Worm (Caenorhabditis elegans) whole organism, young adult: ENCODE results near the gene C26B2.2.

Experiments
- B0035.1 ChIP-seq: sonication (generic microtip); optimal IDR thresholded peaks from 2 replicates; lab custom pipeline; 2016; ENCODE audit warnings: missing genetic modification characterization, mild to moderate bottlenecking, missing compliant biosample characterization, missing genotype, missing genetic modification reagents
- F22D6.2 ChIP-seq: sonication (generic microtip); optimal IDR thresholded peaks from 2 replicates; lab custom pipeline; 2016; ENCODE audit warnings: mild to moderate bottlenecking, missing genetic modification characterization, missing compliant biosample characterization
- F23B12.7 ChIP-seq: sonication (generic microtip); optimal IDR thresholded peaks from 2 replicates; lab custom pipeline; 2017; ENCODE audit warnings: missing genetic modification characterization, mild to moderate bottlenecking, missing compliant biosample characterization, antibody characterized with exemption, moderate library complexity; ENCODE audit not compliant: insufficient read depth
- F52B5.7 ChIP-seq: sonication (generic microtip); optimal IDR thresholded peaks from 2 replicates; lab custom pipeline; 2016; ENCODE audit warnings: mild to moderate bottlenecking, missing genetic modification characterization, missing compliant biosample characterization
- F57C9.4 ChIP-seq: sonication (generic microtip); optimal IDR thresholded peaks from 2 replicates; lab custom pipeline; 2017; ENCODE audit warnings: mild to moderate bottlenecking, missing genetic modification characterization, missing compliant biosample characterization
- K11D2.4 ChIP-seq: fragments of 200-800 bp; sonication (Bioruptor generic); IDR thresholded peaks from 2 replicates; pipeline ENCODE4 v1.3.6; 2022; ENCODE audit warnings: missing genetic modification reagents, missing genetic modification characterization, missing compliant biosample characterization
- Y53F4B.3 ChIP-seq: fragments of 200-800 bp; sonication (Bioruptor generic); IDR thresholded peaks from 2 replicates; pipeline ENCODE4 v1.3.6; 2022; ENCODE audit warnings: missing genetic modification reagents, missing genetic modification characterization, missing compliant biosample characterization
- Y95B8A.8 ChIP-seq: fragments of 200-800 bp; sonication (Bioruptor generic); IDR thresholded peaks from 2 replicates; pipeline ENCODE4 v1.3.6; 2022; ENCODE audit warnings: missing genetic modification reagents, missing genetic modification characterization, missing compliant biosample characterization
- aptf-3 ChIP-seq: fragments of 200-800 bp; sonication (Bioruptor generic); IDR thresholded peaks from 2 replicates; pipeline ENCODE4 v1.3.6; 2022; ENCODE audit warnings: missing genetic modification characterization, missing compliant biosample characterization
- atf-7 ChIP-seq: sonication (generic microtip); optimal IDR thresholded peaks from 2 replicates; lab custom pipeline; 2017; ENCODE audit warnings: mild to moderate bottlenecking, missing genetic modification characterization, missing compliant biosample characterization
- bed-1 ChIP-seq: fragments of 200-800 bp; sonication (Bioruptor generic); IDR thresholded peaks from 2 replicates; pipeline ENCODE4 v1.3.6; 2022; ENCODE audit warnings: missing genetic modification reagents, missing genetic modification characterization, missing compliant biosample characterization
- cebp-1 ChIP-seq, 2 experiments: fragments of 200-800 bp in 1 of 2; sonication (Bioruptor generic) in 1 of 2; sonication (generic microtip) in 1 of 2; IDR thresholded peaks in 1 of 2; optimal IDR thresholded peaks in 1 of 2; 2 replicates each; pipeline versions ENCODE4 v1.3.6 to Lab custom; 2017 to 2022; ENCODE audit warnings: missing compliant biosample characterization in 2 of 2, missing genetic modification characterization in 2 of 2, mild to moderate bottlenecking in 1 of 2, missing genetic modification reagents in 1 of 2, moderate library complexity in 1 of 2
- ceh-91 ChIP-seq: fragments of 200-800 bp; sonication (Bioruptor generic); IDR thresholded peaks from 2 replicates; pipeline ENCODE4 v1.3.6; 2022; ENCODE audit warnings: missing genetic modification reagents, missing genetic modification characterization, missing compliant biosample characterization
- dox-1 ChIP-seq: fragments of 200-800 bp; sonication (Bioruptor generic); IDR thresholded peaks from 2 replicates; pipeline ENCODE4 v1.3.6; 2022; ENCODE audit warnings: missing genetic modification reagents, missing genetic modification characterization, missing compliant biosample characterization
- ets-4 ChIP-seq: fragments of 200-800 bp; sonication (Bioruptor generic); optimal IDR thresholded peaks from 2 replicates; lab custom pipeline; 2018; ENCODE audit warnings: mild to moderate bottlenecking, missing genetic modification characterization, missing compliant biosample characterization
- gei-17 ChIP-seq: fragments of 200-800 bp; sonication (Bioruptor generic); optimal IDR thresholded peaks from 2 replicates; lab custom pipeline; 2018; ENCODE audit warnings: mild to moderate bottlenecking, missing genetic modification characterization, missing compliant biosample characterization
- hmg-1.2 ChIP-seq: fragments of 200-800 bp; sonication (Bioruptor generic); IDR thresholded peaks from 2 replicates; pipeline ENCODE4 v1.3.6; 2022; ENCODE audit warnings: missing genetic modification reagents, missing genetic modification characterization, missing compliant biosample characterization
- let-526 ChIP-seq: fragments of 200-800 bp; sonication (Bioruptor generic); IDR thresholded peaks from 2 replicates; pipeline ENCODE4 v1.3.6; 2022; ENCODE audit warnings: missing genetic modification reagents, missing genetic modification characterization, missing compliant biosample characterization
- let-607 ChIP-seq, 2 experiments: fragments of 200-800 bp in 1 of 2; sonication (Bioruptor generic) in 1 of 2; sonication (generic microtip) in 1 of 2; optimal IDR thresholded peaks; 2 replicates each; lab custom pipeline; 2016 to 2018; ENCODE audit warnings: mild to moderate bottlenecking in 2 of 2, missing compliant biosample characterization in 2 of 2, missing genetic modification characterization in 2 of 2, moderate library complexity in 2 of 2, missing genotype in 1 of 2
- lin-35 ChIP-seq, 3 experiments: fragments of 150-350 bp in 2 of 3; sonication (generic microtip) in 1 of 3; optimal IDR thresholded peaks; 2 replicates each; lab custom pipeline; 2014 to 2018; ENCODE audit warnings: missing biosample characterization in 3 of 3, missing genetic modification characterization in 3 of 3, missing genetic modification reagents in 3 of 3
- lin-40 ChIP-seq: sonication (generic microtip); optimal IDR thresholded peaks from 2 replicates; lab custom pipeline; 2016; ENCODE audit warnings: missing genetic modification characterization, mild to moderate bottlenecking, missing compliant biosample characterization, missing genotype, missing genetic modification reagents
- lsl-1 ChIP-seq: fragments of 200-800 bp; sonication (Bioruptor generic); optimal IDR thresholded peaks from 2 replicates; lab custom pipeline; 2018; ENCODE audit warnings: mild to moderate bottlenecking, missing genetic modification characterization, moderate library complexity, missing compliant biosample characterization
- madf-8 ChIP-seq: fragments of 200-800 bp; sonication (Bioruptor generic); conservative IDR thresholded peaks from 2 replicates; pipeline ENCODE4 v1.3.6; 2022; ENCODE audit warnings: missing genetic modification reagents, missing genetic modification characterization, missing compliant biosample characterization
- nfya-1 ChIP-seq: sonication (generic microtip); optimal IDR thresholded peaks from 2 replicates; lab custom pipeline; 2017; ENCODE audit warnings: antibody characterized with exemption, missing compliant biosample characterization, missing genetic modification characterization, borderline replicate concordance; ENCODE audit not compliant: insufficient read depth
- nfya-2 ChIP-seq: fragments of 200-800 bp; sonication (Bioruptor generic); IDR thresholded peaks from 2 replicates; pipeline ENCODE4 v1.3.6; 2022; ENCODE audit warnings: missing genetic modification reagents, missing genetic modification characterization, missing compliant biosample characterization
- nhr-27 ChIP-seq: fragments of 200-800 bp; sonication (Bioruptor generic); optimal IDR thresholded peaks from 2 replicates; lab custom pipeline; 2018; ENCODE audit warnings: mild to moderate bottlenecking, missing genetic modification characterization, moderate library complexity, missing compliant biosample characterization
- nhr-80 ChIP-seq: sonication (generic microtip); optimal IDR thresholded peaks from 2 replicates; lab custom pipeline; 2016; ENCODE audit warnings: missing genetic modification characterization, missing compliant biosample characterization
- rpc-1 ChIP-seq, 2 experiments: fragments of 150-350 bp in 1 of 2; sonication (generic microtip) in 1 of 2; optimal IDR thresholded peaks; 2 replicates each; lab custom pipeline; 2014 to 2018; ENCODE audit warnings: missing biosample characterization in 1 of 2, missing genetic modification characterization in 1 of 2, missing genetic modification reagents in 1 of 2, missing genotype in 1 of 2
- snpc-1.1 ChIP-seq: sonication (generic microtip); optimal IDR thresholded peaks from 2 replicates; lab custom pipeline; 2017; ENCODE audit warnings: missing genetic modification characterization, mild to moderate bottlenecking, missing compliant biosample characterization, antibody characterized with exemption, moderate library complexity, missing genotype, missing genetic modification reagents; ENCODE audit not compliant: insufficient read depth
- somi-1 ChIP-seq: fragments of 200-800 bp; sonication (Bioruptor generic); optimal IDR thresholded peaks from 2 replicates; lab custom pipeline; 2018; ENCODE audit warnings: mild to moderate bottlenecking, missing genetic modification characterization, missing compliant biosample characterization
- tlf-1 ChIP-seq: fragments of 200-800 bp; sonication (Bioruptor generic); optimal IDR thresholded peaks from 2 replicates; lab custom pipeline; 2018; ENCODE audit warnings: mild to moderate bottlenecking, missing genetic modification characterization, missing compliant biosample characterization
- xnd-1 ChIP-seq: sonication (generic microtip); optimal IDR thresholded peaks from 2 replicates; lab custom pipeline; 2016; ENCODE audit warnings: missing genotype, missing genetic modification reagents, missing genetic modification characterization, missing compliant biosample characterization
- zfh-2 ChIP-seq: fragments of 200-800 bp; sonication (Bioruptor generic); conservative IDR thresholded peaks from 2 replicates; pipeline ENCODE4 v1.3.6; 2022; ENCODE audit warnings: missing genetic modification reagents, missing genetic modification characterization, missing compliant biosample characterization
- zim-3 ChIP-seq: sonication (generic microtip); optimal IDR thresholded peaks from 2 replicates; lab custom pipeline; 2017; ENCODE audit warnings: mild to moderate bottlenecking, missing genetic modification characterization, moderate library complexity, missing compliant biosample characterization
- ztf-22 ChIP-seq: fragments of 200-800 bp; sonication (Bioruptor generic); optimal IDR thresholded peaks from 2 replicates; lab custom pipeline; 2018; ENCODE audit warnings: mild to moderate bottlenecking, missing genetic modification characterization, moderate library complexity, missing compliant biosample characterization
- ztf-26 ChIP-seq: sonication (generic microtip); optimal IDR thresholded peaks from 2 replicates; lab custom pipeline; 2017; ENCODE audit warnings: missing genetic modification characterization, missing compliant biosample characterization
- ztf-3 ChIP-seq: fragments of 200-800 bp; sonication (Bioruptor generic); optimal IDR thresholded peaks from 2 replicates; lab custom pipeline; 2018; ENCODE audit warnings: mild to moderate bottlenecking, missing genetic modification characterization, missing compliant biosample characterization

C26B2.2 gene

ce11 chrIV:8034182-8034581, 12.3 kb upstream of the C26B2.2 start:
- TF ChIP-seq tlf-1 (GFP tag; lab: Kevin White, UChicago), result no peak
- no peak for TF ChIP-seq ets-4
- TF ChIP-seq ztf-22, result no peak
- no peak for TF ChIP-seq bed-1
- no peak for TF ChIP-seq zim-3
- TF ChIP-seq nhr-27, result no peak
- TF ChIP-seq snpc-1.1, result no peak
- no peak for TF ChIP-seq F22D6.2
- TF ChIP-seq Y53F4B.3 (GFP tag; lab: Robert Waterston, UW), result no peak
- no peak for TF ChIP-seq xnd-1
- TF ChIP-seq hmg-1.2, result no peak
- no peak for TF ChIP-seq B0035.1

- TF ChIP-seq ztf-22 (peak; percentile 65), atf-7 (peak; percentile 81), ets-4 (peak; percentile 75), aptf-3 (GFP tag; lab: Robert Waterston, UW) (no peak), nhr-80 (tag; lab: Kevin White, UChicago) (peak; percentile 98), cebp-1 (GFP tag; IDR thresholded peaks at IDR 0.05; lab: Robert Waterston, UW) (no peak), cebp-1 (tag; optimal IDR thresholded peaks at IDR 0.05; lab: Kevin White, UChicago) (peak; percentile 20), let-607 (tag; optimal IDR thresholded peaks at IDR 0.05; lab: Kevin White, UChicago) (peak; percentile 48 to 69), lin-35 (GFP tag; optimal IDR thresholded peaks at IDR 0.05; lab: Kevin White, UChicago) (no peak)
Measured at ce11 chrIV:8032135-8032915, 10.4 kb upstream of the C26B2.2 start.

- TF ChIP-seq nhr-80 (tag; lab: Kevin White, UChicago) (peak; percentile 94), rpc-1 (optimal IDR thresholded peaks at IDR 0.05; lab: Kevin White, UChicago) (no peak), rpc-1 (tag; optimal IDR thresholded peaks at IDR 0.05; lab: Kevin White, UChicago) (no peak), let-607 (tag; optimal IDR thresholded peaks at IDR 0.05; lab: Kevin White, UChicago) (peak in 1 of 2 experiments; percentile 19)
Measured at ce11 chrIV:8030099-8030498, 8.2 kb upstream of the C26B2.2 start.

- TF ChIP-seq nfya-1 (tag; lab: Kevin White, UChicago) (no peak), zfh-2 (GFP tag; lab: Robert Waterston, UW) (no peak), let-526 (GFP tag; lab: Robert Waterston, UW) (no peak), ztf-26 (tag; lab: Kevin White, UChicago) (no peak)
Measured at ce11 chrIV:8029413-8029812, 7.5 kb upstream of the C26B2.2 start, which contains the start of gene nhr-31. Gene nhr-31, minus strand, starts transcription at chrIV:8029513.

- TF ChIP-seq ztf-26 (tag; lab: Kevin White, UChicago), result peak; percentile 84
- TF ChIP-seq lin-40 (tag; lab: Kevin White, UChicago), result peak; percentile 63
- peak; percentile 86 for TF ChIP-seq somi-1 (GFP tag; lab: Kevin White, UChicago)
- TF ChIP-seq nhr-80 (tag; lab: Kevin White, UChicago), result peak; percentile 71
- TF ChIP-seq K11D2.4, result 0 out of 2 replicates have a peak, but pooled peaks have one; percentile 16
- TF ChIP-seq atf-7, result no peak
- TF ChIP-seq, all 124 proteins: peak for 5
Measured at ce11 chrIV:8028372-8028771, 6.5 kb upstream of the C26B2.2 start.

ce11 chrIV:8027293-8027866, 5.5 kb upstream of the C26B2.2 start:
- TF ChIP-seq ztf-3, result no peak
- no peak for TF ChIP-seq gei-17 (GFP tag; lab: Kevin White, UChicago)
- no peak for TF ChIP-seq xnd-1
- TF ChIP-seq F52B5.7 (tag; lab: Kevin White, UChicago), result no peak
- TF ChIP-seq F23B12.7 (tag; lab: Kevin White, UChicago), result no peak
- TF ChIP-seq ceh-91 (GFP tag; lab: Robert Waterston, UW), result no peak
- no peak for TF ChIP-seq Y95B8A.8 (GFP tag; lab: Robert Waterston, UW)
- no peak for TF ChIP-seq let-607 (tag; optimal IDR thresholded peaks at IDR 0.05; lab: Kevin White, UChicago)
- TF ChIP-seq F57C9.4 (tag; lab: Kevin White, UChicago), result no peak
- TF ChIP-seq dox-1 (GFP tag; lab: Robert Waterston, UW), result no peak
- TF ChIP-seq nfya-2 (GFP tag; lab: Robert Waterston, UW), result no peak
- TF ChIP-seq lsl-1, result no peak
- no peak for TF ChIP-seq madf-8 (GFP tag; lab: Robert Waterston, UW)
